Fruit fly (Drosophila melanogaster) whole organism, embryonic: ENCODE results near the gene Cpr65Au.

Experiments
- Blimp-1 ChIP-seq: fragments of 200-800 bp; sonication (Bioruptor generic); optimal IDR thresholded peaks from 3 replicates; lab custom pipeline; 2018; ENCODE audit warnings: missing biosample characterization, missing genetic modification characterization, mild to moderate bottlenecking, moderate library complexity, missing genetic modification reagents
- CG10543 ChIP-seq: fragments of 200-800 bp; sonication (Bioruptor generic); optimal IDR thresholded peaks from 3 replicates; lab custom pipeline; 2017; ENCODE audit warnings: missing biosample characterization, mild to moderate bottlenecking, missing genetic modification characterization, moderate library complexity
- CG14441 ChIP-seq: fragments of 200-800 bp; sonication (Bioruptor generic); IDR thresholded peaks from 2 replicates; pipeline ENCODE4 v1.3.6; 2022; ENCODE audit warnings: missing biosample characterization, missing genetic modification characterization
- CG15514 ChIP-seq: fragments of 200-800 bp; sonication (Bioruptor generic); optimal IDR thresholded peaks from 3 replicates; lab custom pipeline; 2017; ENCODE audit warnings: missing biosample characterization, missing genetic modification characterization, mild to moderate bottlenecking, moderate library complexity, missing genetic modification reagents
- CG16863 ChIP-seq: fragments of 200-800 bp; sonication (Bioruptor generic); optimal IDR thresholded peaks from 3 replicates; lab custom pipeline; 2016; ENCODE audit warnings: missing biosample characterization, missing genetic modification characterization
- CG17802 ChIP-seq: fragments of 200-800 bp; sonication (Bioruptor generic); optimal IDR thresholded peaks from 2 replicates; lab custom pipeline; 2018; ENCODE audit warnings: missing biosample characterization, mild to moderate bottlenecking, missing genetic modification characterization, moderate library complexity
- CG18599 ChIP-seq: fragments of 200-800 bp; sonication (Bioruptor generic); optimal IDR thresholded peaks from 3 replicates; lab custom pipeline; 2017; ENCODE audit warnings: missing biosample characterization, missing genetic modification characterization, mild to moderate bottlenecking, moderate library complexity, missing genetic modification reagents
- CG2116 ChIP-seq: fragments of 200-800 bp; sonication (Bioruptor generic); optimal IDR thresholded peaks from 3 replicates; lab custom pipeline; 2018; ENCODE audit warnings: missing biosample characterization, mild to moderate bottlenecking, missing genetic modification characterization
- CG2202 ChIP-seq: fragments of 200-800 bp; sonication (Bioruptor generic); optimal IDR thresholded peaks from 2 replicates; lab custom pipeline; 2018; ENCODE audit warnings: missing biosample characterization, mild to moderate bottlenecking, missing genetic modification characterization
- CG31224 ChIP-seq: fragments of 200-800 bp; sonication (Bioruptor generic); IDR thresholded peaks from 2 replicates; pipeline ENCODE4 v1.3.6; 2022; ENCODE audit warnings: missing biosample characterization, missing genetic modification characterization
- CG32532 ChIP-seq: fragments of 200-800 bp; sonication (Bioruptor generic); IDR thresholded peaks from 2 replicates; pipeline ENCODE4 v1.3.6; 2022; ENCODE audit warnings: missing biosample characterization, missing genetic modification characterization
- CG34376 ChIP-seq: fragments of 200-800 bp; sonication (Bioruptor generic); optimal IDR thresholded peaks from 2 replicates; lab custom pipeline; 2018; ENCODE audit warnings: missing biosample characterization, mild to moderate bottlenecking, missing genetic modification characterization
- CG42726 ChIP-seq: fragments of 200-800 bp; sonication (Bioruptor generic); IDR thresholded peaks from 2 replicates; pipeline ENCODE4 v1.3.6; 2022; ENCODE audit warnings: missing biosample characterization, missing genetic modification characterization; ENCODE audit not compliant: partially characterized antibody
- CG4282 ChIP-seq: fragments of 200-800 bp; sonication (Bioruptor generic); optimal IDR thresholded peaks from 2 replicates; lab custom pipeline; 2016; ENCODE audit warnings: missing biosample characterization, missing genetic modification characterization
- CG4404 ChIP-seq: fragments of 200-800 bp; sonication (Bioruptor generic); IDR thresholded peaks from 2 replicates; pipeline ENCODE4 v1.3.6; 2022; ENCODE audit warnings: missing biosample characterization, missing genetic modification characterization
- CG4707 ChIP-seq: fragments of 200-800 bp; sonication (Bioruptor generic); optimal IDR thresholded peaks from 2 replicates; lab custom pipeline; 2018; ENCODE audit warnings: missing biosample characterization, mild to moderate bottlenecking, missing genetic modification characterization, moderate library complexity
- CG6683 ChIP-seq: fragments of 200-800 bp; sonication (Bioruptor generic); optimal IDR thresholded peaks from 2 replicates; lab custom pipeline; 2017; ENCODE audit warnings: missing biosample characterization, mild to moderate bottlenecking, missing genetic modification characterization, missing genetic modification reagents
- CG8478 ChIP-seq: fragments of >200 bp; optimal IDR thresholded peaks from 2 replicates; lab custom pipeline; 2018
- D ChIP-seq, 2 experiments: fragments of 200-800 bp in 1 of 2; fragments of >200 bp in 1 of 2; sonication (Bioruptor generic) in 1 of 2; optimal IDR thresholded peaks; 2 replicates in 1 of 2; 3 replicates in 1 of 2; lab custom pipeline; 2017; ENCODE audit warnings: mild to moderate bottlenecking in 1 of 2, missing biosample characterization in 1 of 2, missing genetic modification characterization in 1 of 2, missing genetic modification reagents in 1 of 2
- Dfd ChIP-seq, 2 experiments: fragments of >200 bp; optimal IDR thresholded peaks; 2 replicates each; lab custom pipeline; 2017; ENCODE audit warnings: missing biosample characterization in 2 of 2, missing genetic modification characterization in 2 of 2
- Doc2 ChIP-seq: fragments of 200-800 bp; sonication (Bioruptor generic); IDR thresholded peaks from 2 replicates; pipeline ENCODE4 v1.3.6; 2022; ENCODE audit warnings: missing biosample characterization, missing genetic modification characterization
- E2f1 ChIP-seq: fragments of 200-800 bp; sonication (Bioruptor generic); IDR thresholded peaks from 2 replicates; pipeline ENCODE4 v1.3.6; 2022; ENCODE audit warnings: missing biosample characterization, missing genetic modification characterization
- E2f2 ChIP-seq: fragments of 200-800 bp; sonication (Bioruptor generic); IDR thresholded peaks from 2 replicates; pipeline ENCODE4 v1.3.6; 2022; ENCODE audit warnings: missing biosample characterization, missing genetic modification characterization
- Elba2 ChIP-seq: fragments of 200-800 bp; sonication (Bioruptor generic); optimal IDR thresholded peaks from 3 replicates; lab custom pipeline; 2016; ENCODE audit warnings: missing biosample characterization, missing genetic modification characterization
- HLH4C ChIP-seq: fragments of 200-800 bp; sonication (Bioruptor generic); IDR thresholded peaks from 3 replicates; pipeline ENCODE4 v1.3.6; 2022; ENCODE audit warnings: missing biosample characterization, missing genetic modification characterization; ENCODE audit not compliant: partially characterized antibody
- Kr ChIP-seq: fragments of 200-800 bp; sonication (Bioruptor generic); optimal IDR thresholded peaks from 2 replicates; lab custom pipeline; 2017; ENCODE audit warnings: missing biosample characterization, mild to moderate bottlenecking, missing genetic modification characterization
- MBD-R2 ChIP-seq: fragments of 200-800 bp; sonication (Bioruptor generic); IDR thresholded peaks from 2 replicates; pipeline ENCODE4 v1.3.6; 2022; ENCODE audit warnings: missing biosample characterization, missing genetic modification characterization
- Max ChIP-seq: fragments of 200-800 bp; sonication (Bioruptor generic); optimal IDR thresholded peaks from 2 replicates; lab custom pipeline; 2016; ENCODE audit warnings: missing biosample characterization, mild to moderate bottlenecking, missing genetic modification characterization
- NfI ChIP-seq: fragments of 200-800 bp; sonication (Bioruptor generic); optimal IDR thresholded peaks from 3 replicates; lab custom pipeline; 2018; ENCODE audit warnings: missing biosample characterization, mild to moderate bottlenecking, missing genetic modification characterization, moderate library complexity
- Oli ChIP-seq: fragments of 200-800 bp; sonication (Bioruptor generic); optimal IDR thresholded peaks from 2 replicates; lab custom pipeline; 2018; ENCODE audit warnings: missing biosample characterization, mild to moderate bottlenecking, missing genetic modification characterization, moderate library complexity
- Ravus ChIP-seq: fragments of 200-800 bp; sonication (Bioruptor generic); IDR thresholded peaks from 2 replicates; pipeline ENCODE4 v1.3.6; 2022; ENCODE audit warnings: missing biosample characterization, missing genetic modification characterization
- Sin3A ChIP-seq: fragments of >200 bp; optimal IDR thresholded peaks from 2 replicates; lab custom pipeline; 2018
- Sox102F ChIP-seq: fragments of 200-800 bp; sonication (Bioruptor generic); optimal IDR thresholded peaks from 2 replicates; lab custom pipeline; 2018; ENCODE audit warnings: missing biosample characterization, mild to moderate bottlenecking, missing genetic modification characterization, moderate library complexity
- amos ChIP-seq: fragments of 200-800 bp; sonication (Bioruptor generic); IDR thresholded peaks from 2 replicates; pipeline ENCODE4 v1.3.6; 2022; ENCODE audit warnings: missing biosample characterization, missing genetic modification characterization; ENCODE audit not compliant: partially characterized antibody
- ap ChIP-seq: fragments of 200-800 bp; sonication (Bioruptor generic); IDR thresholded peaks from 2 replicates; pipeline ENCODE4 v1.3.6; 2022; ENCODE audit warnings: missing biosample characterization, missing genetic modification characterization
- ase ChIP-seq: fragments of 200-800 bp; sonication (Bioruptor generic); IDR thresholded peaks from 3 replicates; pipeline ENCODE4 v1.3.6; 2022; ENCODE audit warnings: missing biosample characterization, missing genetic modification characterization
- chn ChIP-seq: fragments of 200-800 bp; sonication (Bioruptor generic); optimal IDR thresholded peaks from 2 replicates; lab custom pipeline; 2016; ENCODE audit warnings: missing biosample characterization, missing genetic modification characterization
- dmrt11E ChIP-seq: fragments of 200-800 bp; sonication (Bioruptor generic); optimal IDR thresholded peaks from 3 replicates; lab custom pipeline; 2018; ENCODE audit warnings: missing biosample characterization, mild to moderate bottlenecking, missing genetic modification characterization, moderate library complexity
- emc ChIP-seq: fragments of 200-800 bp; sonication (Bioruptor generic); optimal IDR thresholded peaks from 2 replicates; lab custom pipeline; 2016; ENCODE audit warnings: missing biosample characterization, missing genetic modification characterization
- fru ChIP-seq: fragments of >200 bp; optimal IDR thresholded peaks from 2 replicates; lab custom pipeline; 2017
- grn ChIP-seq: fragments of 200-800 bp; sonication (Bioruptor generic); optimal IDR thresholded peaks from 3 replicates; lab custom pipeline; 2017; ENCODE audit warnings: missing biosample characterization, missing genetic modification characterization
- gsb-n ChIP-seq: fragments of 200-800 bp; sonication (Bioruptor generic); optimal IDR thresholded peaks from 3 replicates; lab custom pipeline; 2018; ENCODE audit warnings: missing biosample characterization, mild to moderate bottlenecking, missing genetic modification characterization
- jumu ChIP-seq: fragments of 200-800 bp; sonication (Bioruptor generic); optimal IDR thresholded peaks from 3 replicates; lab custom pipeline; 2016; ENCODE audit warnings: missing biosample characterization, missing genetic modification characterization
- lbe ChIP-seq: fragments of 200-800 bp; sonication (Bioruptor generic); optimal IDR thresholded peaks from 2 replicates; lab custom pipeline; 2016; ENCODE audit warnings: missing biosample characterization, mild to moderate bottlenecking, missing genetic modification characterization
- pb ChIP-seq: fragments of 200-800 bp; sonication (Bioruptor generic); optimal IDR thresholded peaks from 3 replicates; lab custom pipeline; 2016; ENCODE audit warnings: missing biosample characterization, missing genetic modification characterization
- pzg ChIP-seq: fragments of 200-800 bp; sonication (Bioruptor generic); optimal IDR thresholded peaks from 3 replicates; lab custom pipeline; 2018; ENCODE audit warnings: missing biosample characterization, mild to moderate bottlenecking, missing genetic modification characterization, moderate library complexity
- run ChIP-seq: fragments of 200-800 bp; sonication (Bioruptor generic); optimal IDR thresholded peaks from 3 replicates; lab custom pipeline; 2018; ENCODE audit warnings: missing biosample characterization, mild to moderate bottlenecking, missing genetic modification characterization
- seq ChIP-seq: fragments of 200-800 bp; sonication (Bioruptor generic); IDR thresholded peaks from 2 replicates; pipeline ENCODE4 v1.3.6; 2022; ENCODE audit warnings: missing biosample characterization, missing genetic modification characterization
- shn ChIP-seq: fragments of 200-800 bp; sonication (Bioruptor generic); optimal IDR thresholded peaks from 3 replicates; lab custom pipeline; 2016; ENCODE audit warnings: missing biosample characterization, missing genetic modification characterization
- so ChIP-seq: fragments of 200-800 bp; sonication (Bioruptor generic); IDR thresholded peaks from 3 replicates; pipeline ENCODE4 v1.3.6; 2022; ENCODE audit warnings: missing biosample characterization, missing genetic modification characterization
- tap ChIP-seq: fragments of 200-800 bp; optimal IDR thresholded peaks from 3 replicates; lab custom pipeline; 2019; ENCODE audit warnings: missing biosample characterization, mild to moderate bottlenecking, missing genetic modification characterization, moderate library complexity

The Cpr65Au gene

dm6 chr3L:6094697-6095096 is 37.2 kb downstream of the Cpr65Au start, which contains the start of the genes CG10467 and loj (continued):
- TF ChIP-seq CG15514 (GFP tag; lab: Kevin White, UChicago): peak; percentile 84
- peak; percentile 43 for TF ChIP-seq CG4282 (GFP tag; lab: Kevin White, UChicago)
- peak; percentile 91 for TF ChIP-seq chn (GFP tag; lab: Kevin White, UChicago)
- TF ChIP-seq CG16863 (GFP tag; lab: Kevin White, UChicago): peak; percentile 67
- peak; percentile 76 for TF ChIP-seq shn (GFP tag; lab: Kevin White, UChicago)
- peak in 1 of 2 experiments; percentile 35 for TF ChIP-seq Dfd (GFP tag; optimal IDR thresholded peaks at IDR 0.05; lab: Kevin White, UChicago)
- TF ChIP-seq CG2202: peak; percentile 90
- TF ChIP-seq CG8478: no peak
- TF ChIP-seq run: peak; percentile 77
- peak; percentile 72 for TF ChIP-seq CG6683 (GFP tag; lab: Kevin White, UChicago)
- peak; percentile 91 for TF ChIP-seq CG10543 (GFP tag; lab: Kevin White, UChicago)
- TF ChIP-seq HLH4C (GFP tag; lab: Robert Waterston, UW): peak; percentile 59
- TF ChIP-seq Blimp-1 (GFP tag; lab: Kevin White, UChicago): peak; percentile 94
- peak; percentile 94 for TF ChIP-seq NfI (GFP tag; lab: Kevin White, UChicago)
- TF ChIP-seq Max (GFP tag; lab: Kevin White, UChicago): peak; percentile 92
- peak; percentile 73 for TF ChIP-seq CG4707
- TF ChIP-seq seq (GFP tag; lab: Robert Waterston, UW): peak; percentile 86
- TF ChIP-seq pb (GFP tag; lab: Kevin White, UChicago): peak; percentile 2
- TF ChIP-seq D (optimal IDR thresholded peaks at IDR 0.05; lab: Kevin White, UChicago): no peak
- peak; percentile 91 for TF ChIP-seq D (GFP tag; optimal IDR thresholded peaks at IDR 0.05; lab: Kevin White, UChicago)
- peak; percentile 98 for TF ChIP-seq dmrt11E (tag; lab: Kevin White, UChicago)
- TF ChIP-seq emc (GFP tag; lab: Kevin White, UChicago): peak; percentile 72
- no peak for TF ChIP-seq fru
- peak; percentile 53; the same call in 1 of the 2 replicates for TF ChIP-seq CG42726 (GFP tag; lab: Robert Waterston, UW)
- TF ChIP-seq Doc2: peak; percentile 88
- peak; percentile 88 for TF ChIP-seq so (GFP tag; lab: Robert Waterston, UW)
- TF ChIP-seq CG34376 (GFP tag; lab: Kevin White, UChicago): peak; percentile 75
- TF ChIP-seq Oli (tag; lab: Kevin White, UChicago): peak; percentile 95
- TF ChIP-seq tap (tag; lab: Kevin White, UChicago): peak; percentile 80
- peak; percentile 75 for TF ChIP-seq lbe (GFP tag; lab: Kevin White, UChicago)
- TF ChIP-seq Ravus: peak; percentile 88
- TF ChIP-seq CG2116: peak; percentile 85
- peak; percentile 84 for TF ChIP-seq E2f2 (GFP tag; lab: Robert Waterston, UW)
- peak; percentile 94 for TF ChIP-seq CG18599 (GFP tag; lab: Kevin White, UChicago)
- peak; percentile 61 for TF ChIP-seq Elba2
- peak; percentile 97 for TF ChIP-seq Sox102F (GFP tag; lab: Kevin White, UChicago)
- peak; percentile 63 for TF ChIP-seq pzg
- TF ChIP-seq amos (GFP tag; lab: Robert Waterston, UW): peak; percentile 70
- TF ChIP-seq Kr (GFP tag; lab: Kevin White, UChicago): peak; percentile 33
- peak; percentile 99 for TF ChIP-seq MBD-R2 (GFP tag; lab: Robert Waterston, UW)
- TF ChIP-seq grn (GFP tag; lab: Kevin White, UChicago): peak; percentile 67
- TF ChIP-seq CG31224 (GFP tag; lab: Robert Waterston, UW): peak; percentile 93
- TF ChIP-seq gsb-n (tag; lab: Kevin White, UChicago): peak; percentile 94
- TF ChIP-seq E2f1 (GFP tag; lab: Robert Waterston, UW): peak; percentile 97
- TF ChIP-seq Sin3A (lab: Kevin White, UChicago): peak; percentile 50
- TF ChIP-seq jumu (GFP tag; lab: Kevin White, UChicago): peak; percentile 66
- peak; percentile 92 for TF ChIP-seq ap (GFP tag; lab: Robert Waterston, UW)
- peak; percentile 96 for TF ChIP-seq ase (GFP tag; lab: Robert Waterston, UW)
- TF ChIP-seq CG32532 (GFP tag; lab: Robert Waterston, UW): peak; percentile 98
- peak; percentile 98 for TF ChIP-seq CG14441 (GFP tag; lab: Robert Waterston, UW)
- TF ChIP-seq CG17802 (tag; lab: Kevin White, UChicago): peak; percentile 84
- TF ChIP-seq CG4404 (GFP tag; lab: Robert Waterston, UW): peak; percentile 98
